Worm (Caenorhabditis elegans): Measurements from ENCODE around the gene fbxb-87.

ce11 chrIII:10857984-10858383 is 36.3 kb upstream of the fbxb-87 start, which contains the start of gene oxi-1:
- TF ChIP-seq pha-4 (tag; optimal IDR thresholded peaks at IDR 0.05) (no peak), tbx-2 (tag; optimal IDR thresholded peaks at IDR 0.05) (no peak), ceh-9 (tag; optimal IDR thresholded peaks at IDR 0.05) (no peak), pat-9 (tag; optimal IDR thresholded peaks at IDR 0.05) (no peak), che-1 (tag; optimal IDR thresholded peaks at IDR 0.05) (no peak), nfya-1 (tag; optimal IDR thresholded peaks at IDR 0.05) (no peak), ceh-18 (tag; optimal IDR thresholded peaks at IDR 0.05) (no peak), pqm-1 (tag; optimal IDR thresholded peaks at IDR 0.05) (no peak), madf-2 (tag; optimal IDR thresholded peaks at IDR 0.05) (no peak), zip-5 (tag; optimal IDR thresholded peaks at IDR 0.05) (no peak)
